Worm (Caenorhabditis elegans): Measurements from ENCODE around the gene ZK822.10.

ZK822.10 gene

DNA sequence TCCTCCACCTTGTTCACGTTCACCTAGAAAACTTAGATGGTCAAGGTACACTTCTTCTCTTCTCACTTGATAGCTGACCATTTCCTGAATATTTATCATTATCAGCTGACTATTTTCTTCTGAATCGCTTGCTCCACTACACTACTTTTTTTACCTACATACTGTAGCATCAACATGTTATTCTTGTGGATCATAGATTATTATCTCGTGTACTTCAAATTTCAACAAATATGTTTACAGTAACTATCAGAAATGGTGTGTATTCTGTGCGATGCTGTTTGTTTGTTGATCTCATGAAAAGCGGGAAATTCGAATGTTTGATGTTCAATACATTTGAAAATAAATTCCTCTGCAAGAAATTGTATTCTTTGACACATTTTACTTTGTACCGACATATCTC is at the start of gene ZK822.10:
Gene ZK822.10, plus strand, starts transcription at position 231 of the 400 bp plus-strand sequence.
- TF ChIP-seq hlh-15 (tag; optimal IDR thresholded peaks at IDR 0.05) (no peak), unc-42 (tag; optimal IDR thresholded peaks at IDR 0.05) (no peak), ceh-34 (tag; optimal IDR thresholded peaks at IDR 0.05) (no peak), nfya-1 (tag; optimal IDR thresholded peaks at IDR 0.05) (no peak), pros-1 (tag; optimal IDR thresholded peaks at IDR 0.05) (no peak), tbx-2 (tag; optimal IDR thresholded peaks at IDR 0.05) (no peak), unc-86 (tag; optimal IDR thresholded peaks at IDR 0.05) (no peak), ceh-2 (tag; optimal IDR thresholded peaks at IDR 0.05) (no peak), sox-4 (tag; optimal IDR thresholded peaks at IDR 0.05) (no peak), nhr-232 (tag; optimal IDR thresholded peaks at IDR 0.05) (no peak), sox-2 (GFP tag; IDR thresholded peaks at IDR 0.05) (no peak), fkh-6 (tag; optimal IDR thresholded peaks at IDR 0.05) (no peak), npax-4 (tag; optimal IDR thresholded peaks at IDR 0.05) (no peak), fax-1 (tag; optimal IDR thresholded peaks at IDR 0.05) (no peak), pqm-1 (tag; optimal IDR thresholded peaks at IDR 0.05) (no peak), Y22D7AL.16 (tag; optimal IDR thresholded peaks at IDR 0.05) (no peak), ceh-6 (GFP tag; optimal IDR thresholded peaks at IDR 0.05) (no peak)

DNA sequence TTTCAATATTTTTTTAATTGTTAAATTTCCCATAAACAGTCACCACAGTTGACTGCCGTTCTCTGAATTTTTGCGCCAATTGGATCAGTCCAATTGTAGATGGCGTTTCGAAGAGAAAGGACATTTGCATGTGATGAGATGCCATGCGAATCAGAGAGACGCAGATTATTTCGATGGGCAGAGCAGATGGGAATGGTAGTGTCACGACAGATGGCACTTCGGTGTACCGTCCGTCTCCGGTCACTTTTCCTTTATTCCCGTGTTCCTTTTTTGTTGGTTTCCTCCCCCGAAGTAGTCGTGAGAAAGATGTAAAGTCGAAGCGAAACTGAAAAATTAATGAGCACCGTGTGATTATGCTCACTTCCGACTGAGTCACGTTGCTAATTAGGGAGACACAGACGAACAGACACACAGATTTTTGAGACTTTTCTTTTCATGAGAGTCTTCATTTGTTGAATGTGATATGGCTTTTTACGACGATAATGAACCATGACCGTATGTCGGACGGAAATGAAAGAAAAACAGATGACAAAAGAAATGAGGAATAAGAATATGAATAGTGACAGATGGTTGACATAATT is 49.2 kb upstream of the ZK822.10 start:
- TF ChIP-seq hlh-30 (tag; optimal IDR thresholded peaks at IDR 0.05; ENCODE audit: insufficient read depth) = peak; percentile 13
- TF ChIP-seq ttx-3 (tag; optimal IDR thresholded peaks at IDR 0.05) = peak; percentile 64
- TF ChIP-seq unc-42 (tag; optimal IDR thresholded peaks at IDR 0.05) = peak; percentile 3
- TF ChIP-seq ceh-31 (tag; optimal IDR thresholded peaks at IDR 0.05) = peak; percentile 37
- peak; percentile 20 for TF ChIP-seq nfya-1 (tag; optimal IDR thresholded peaks at IDR 0.05)
- TF ChIP-seq tbx-2 (tag; optimal IDR thresholded peaks at IDR 0.05) = no peak

DNA sequence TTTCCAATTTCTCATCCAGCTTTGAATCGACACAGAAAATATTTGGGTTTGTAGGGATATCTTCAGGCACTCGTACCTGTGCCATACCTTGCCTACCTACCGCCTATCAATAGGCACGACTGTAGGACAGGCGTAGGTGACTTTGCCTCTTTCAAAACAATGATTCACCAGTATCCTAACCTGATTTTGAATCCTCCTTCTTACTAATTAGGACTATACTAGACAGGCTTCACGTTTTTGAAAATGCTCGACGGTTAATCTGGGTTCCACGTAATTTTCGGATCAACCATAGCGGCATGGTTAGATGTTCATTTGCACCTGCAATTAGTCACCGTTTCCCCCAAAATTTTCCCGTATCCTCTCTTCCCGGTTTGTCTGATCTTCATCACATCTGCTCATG is 48.5 kb upstream of the ZK822.10 start:
- TF ChIP-seq ets-4 (tag; optimal IDR thresholded peaks at IDR 0.05) = no peak
- no peak for TF ChIP-seq K09A11.1 (tag; optimal IDR thresholded peaks at IDR 0.05; ENCODE audit: insufficient read depth)
- TF ChIP-seq pqm-1 (tag; optimal IDR thresholded peaks at IDR 0.05) = no peak
- TF ChIP-seq ceh-22 (tag; optimal IDR thresholded peaks at IDR 0.05) = no peak

DNA sequence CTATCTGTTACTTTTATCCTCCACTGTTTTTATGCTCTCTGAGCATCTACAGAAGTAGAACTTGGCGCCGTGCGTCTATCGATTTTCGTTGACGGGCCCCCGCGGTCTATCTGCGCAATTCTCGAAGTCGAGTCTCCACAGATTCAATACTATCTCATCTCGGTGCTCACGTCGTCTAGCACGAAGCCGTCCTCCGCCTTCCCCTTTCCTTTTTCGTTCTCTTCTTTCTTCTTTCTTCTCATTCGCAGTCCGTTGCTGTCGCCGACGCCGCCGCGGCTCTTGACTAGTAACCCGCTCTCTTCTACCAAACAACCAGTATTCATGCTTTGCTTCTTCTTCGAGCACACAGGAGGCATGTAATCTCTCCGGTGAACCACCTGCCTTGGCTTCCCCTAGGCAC is 45.9 kb upstream of the ZK822.10 start:
- TF ChIP-seq npax-4 (tag; optimal IDR thresholded peaks at IDR 0.05) = no peak
- TF ChIP-seq tbx-2 (tag; optimal IDR thresholded peaks at IDR 0.05) = peak; percentile 32
- no peak for TF ChIP-seq ztf-16 (tag; optimal IDR thresholded peaks at IDR 0.05)
- TF ChIP-seq ceh-22 (tag; optimal IDR thresholded peaks at IDR 0.05) = no peak
- no peak for TF ChIP-seq nfya-1 (tag; optimal IDR thresholded peaks at IDR 0.05)
- no peak for TF ChIP-seq odd-2 (tag; optimal IDR thresholded peaks at IDR 0.05)
- TF ChIP-seq dve-1 (tag; optimal IDR thresholded peaks at IDR 0.05) = no peak
- TF ChIP-seq dmd-4 (tag; optimal IDR thresholded peaks at IDR 0.05; ENCODE audit: borderline replicate concordance) = no peak
- TF ChIP-seq lin-11 (tag; optimal IDR thresholded peaks at IDR 0.05) = no peak
- peak; percentile 93 for TF ChIP-seq ceh-48 (tag; optimal IDR thresholded peaks at IDR 0.05)
- no peak for TF ChIP-seq pat-9 (tag; optimal IDR thresholded peaks at IDR 0.05)
- peak; percentile 57 for TF ChIP-seq C08G9.2 (tag; optimal IDR thresholded peaks at IDR 0.05)
- TF ChIP-seq sox-4 (tag; optimal IDR thresholded peaks at IDR 0.05) = peak; percentile 26
- TF ChIP-seq unc-3 (GFP tag; conservative IDR thresholded peaks at IDR 0.05) = no peak
- no peak for TF ChIP-seq unc-3 (tag; optimal IDR thresholded peaks at IDR 0.05)
- no peak for TF ChIP-seq ceh-2 (tag; optimal IDR thresholded peaks at IDR 0.05)
- TF ChIP-seq T23F11.4 (GFP tag; optimal IDR thresholded peaks at IDR 0.05) = no peak
- peak; percentile 65 for TF ChIP-seq pros-1 (tag; optimal IDR thresholded peaks at IDR 0.05)
- no peak for TF ChIP-seq K09A11.1 (tag; optimal IDR thresholded peaks at IDR 0.05; ENCODE audit: insufficient read depth)
- no peak for TF ChIP-seq sox-2 (GFP tag; IDR thresholded peaks at IDR 0.05)
- peak; percentile 43 for TF ChIP-seq syd-9 (tag; optimal IDR thresholded peaks at IDR 0.05)
- no peak for TF ChIP-seq ceh-30 (tag; optimal IDR thresholded peaks at IDR 0.05)
- no peak for TF ChIP-seq ref-2 (tag; optimal IDR thresholded peaks at IDR 0.05)
- no peak for TF ChIP-seq F13H6.1 (tag; optimal IDR thresholded peaks at IDR 0.05)
- no peak for TF ChIP-seq mec-3 (tag; optimal IDR thresholded peaks at IDR 0.05; ENCODE audit: borderline replicate concordance)
- peak; percentile 48 for TF ChIP-seq ceh-34 (tag; optimal IDR thresholded peaks at IDR 0.05)
- TF ChIP-seq Y22D7AL.16 (tag; optimal IDR thresholded peaks at IDR 0.05) = no peak
- no peak for TF ChIP-seq pqm-1 (tag; optimal IDR thresholded peaks at IDR 0.05)
- no peak for TF ChIP-seq lim-6 (tag; optimal IDR thresholded peaks at IDR 0.05)
- peak; percentile 49 for TF ChIP-seq ceh-31 (tag; optimal IDR thresholded peaks at IDR 0.05)
- peak; percentile 57 for TF ChIP-seq unc-42 (tag; optimal IDR thresholded peaks at IDR 0.05)
- no peak for TF ChIP-seq hlh-13 (GFP tag; optimal IDR thresholded peaks at IDR 0.05)
- peak; percentile 1 for TF ChIP-seq elt-4 (tag; optimal IDR thresholded peaks at IDR 0.05)
- TF ChIP-seq ets-4 (tag; optimal IDR thresholded peaks at IDR 0.05) = no peak
- peak; percentile 32 for TF ChIP-seq hlh-6 (tag; optimal IDR thresholded peaks at IDR 0.05)
- TF ChIP-seq rnt-1 (tag; optimal IDR thresholded peaks at IDR 0.05) = no peak
